Worm (Caenorhabditis elegans) whole organism, mixed stage, embryonic: ENCODE measurements around the gene C45G9.11.

ENCODE experiments used
- bed-3 ChIP-seq: fragments of 200-800 bp; sonication (Bioruptor generic); optimal IDR thresholded peaks from 3 replicates; lab custom pipeline; 2018; ENCODE audit warnings: mild to moderate bottlenecking, missing genetic modification characterization, moderate library complexity, missing compliant biosample characterization
- ces-1 ChIP-seq: fragments of 150-350 bp; optimal IDR thresholded peaks from 2 replicates; lab custom pipeline; 2014; ENCODE audit warnings: missing biosample characterization, missing genetic modification reagents, missing genetic modification characterization
- elt-1 ChIP-seq: sonication (generic microtip); optimal IDR thresholded peaks from 2 replicates; lab custom pipeline; 2017; ENCODE audit warnings: missing genetic modification characterization, mild to moderate bottlenecking, missing compliant biosample characterization, antibody characterized with exemption, moderate library complexity, borderline replicate concordance; ENCODE audit not compliant: insufficient read depth
- flh-1 ChIP-seq: fragments of 200-800 bp; sonication (Bioruptor generic); optimal IDR thresholded peaks from 2 replicates; lab custom pipeline; 2018; ENCODE audit warnings: mild to moderate bottlenecking, missing genetic modification characterization, moderate library complexity, missing compliant biosample characterization
- nhr-28 ChIP-seq: fragments of 150-350 bp; optimal IDR thresholded peaks from 2 replicates; lab custom pipeline; 2014; ENCODE audit warnings: missing biosample characterization, missing genetic modification characterization
- unc-39 ChIP-seq: fragments of 150-350 bp; optimal IDR thresholded peaks from 2 replicates; lab custom pipeline; 2014; ENCODE audit warnings: missing biosample characterization, missing genetic modification characterization

- TF ChIP-seq elt-1 (tag; lab: Kevin White, UChicago) (no peak), bed-3 (GFP tag; lab: Kevin White, UChicago) (no peak), nhr-28 (tag; lab: Kevin White, UChicago) (no peak), unc-39 (no peak), flh-1 (GFP tag; lab: Kevin White, UChicago) (no peak), ces-1 (GFP tag; lab: Kevin White, UChicago) (no peak)
These were observed 41.3 kb downstream of the C45G9.11 start for ce11 chrIII:5027219-5027618.
